Fruit fly (Drosophila melanogaster) whole organism, embryonic: ENCODE measurements around the gene m-cup.

Experiments
- Blimp-1 ChIP-seq: fragments of 200-800 bp; sonication (Bioruptor generic); optimal IDR thresholded peaks from 3 replicates; lab custom pipeline; 2018; ENCODE audit warnings: missing biosample characterization, missing genetic modification characterization, mild to moderate bottlenecking, moderate library complexity, missing genetic modification reagents
- CG10979 ChIP-seq: fragments of 200-800 bp; sonication (Bioruptor generic); optimal IDR thresholded peaks from 2 replicates; lab custom pipeline; 2018; ENCODE audit warnings: missing biosample characterization, mild to moderate bottlenecking, missing genetic modification characterization, moderate library complexity
- CG12769 ChIP-seq: fragments of 200-800 bp; sonication (Bioruptor generic); optimal IDR thresholded peaks from 2 replicates; lab custom pipeline; 2019; ENCODE audit warnings: missing biosample characterization, mild to moderate bottlenecking, missing genetic modification characterization, moderate library complexity
- CG15073 ChIP-seq: fragments of 200-800 bp; sonication (Bioruptor generic); optimal IDR thresholded peaks from 2 replicates; lab custom pipeline; 2016; ENCODE audit warnings: missing biosample characterization, missing genetic modification characterization
- CG15601 ChIP-seq: fragments of 200-800 bp; sonication (Bioruptor generic); optimal IDR thresholded peaks from 3 replicates; lab custom pipeline; 2019; ENCODE audit warnings: missing biosample characterization, mild to moderate bottlenecking, missing genetic modification characterization, moderate library complexity
- CG16815 ChIP-seq: fragments of 200-800 bp; sonication (Bioruptor generic); optimal IDR thresholded peaks from 3 replicates; lab custom pipeline; 2017; ENCODE audit warnings: missing biosample characterization, mild to moderate bottlenecking, missing genetic modification characterization
- CG2120 ChIP-seq: fragments of 200-800 bp; sonication (Bioruptor generic); optimal IDR thresholded peaks from 3 replicates; lab custom pipeline; 2016; ENCODE audit warnings: missing biosample characterization, missing genetic modification characterization
- CG2199 ChIP-seq: fragments of 200-800 bp; sonication (Bioruptor generic); IDR thresholded peaks from 3 replicates; pipeline ENCODE4 v1.3.6; 2022; ENCODE audit warnings: missing biosample characterization, missing genetic modification characterization
- CG2202 ChIP-seq: fragments of 200-800 bp; sonication (Bioruptor generic); optimal IDR thresholded peaks from 2 replicates; lab custom pipeline; 2018; ENCODE audit warnings: missing biosample characterization, mild to moderate bottlenecking, missing genetic modification characterization
- CG2678 ChIP-seq: fragments of 200-800 bp; sonication (Bioruptor generic); optimal IDR thresholded peaks from 3 replicates; lab custom pipeline; 2019; ENCODE audit warnings: missing biosample characterization, mild to moderate bottlenecking, missing genetic modification characterization, moderate library complexity
- CG2889 ChIP-seq: fragments of 200-800 bp; sonication (Bioruptor generic); IDR thresholded peaks from 3 replicates; pipeline ENCODE4 v1.3.6; 2022; ENCODE audit warnings: missing biosample characterization, missing genetic modification characterization
- CG3726 ChIP-seq: fragments of 200-800 bp; sonication (Bioruptor generic); IDR thresholded peaks from 3 replicates; pipeline ENCODE4, ENCODE4 v1.3.6; 2022; ENCODE audit warnings: missing biosample characterization, missing genetic modification characterization
- CG4424 ChIP-seq: fragments of 200-800 bp; sonication (Bioruptor generic); optimal IDR thresholded peaks from 3 replicates; lab custom pipeline; 2016; ENCODE audit warnings: missing biosample characterization, missing genetic modification characterization
- CG6765 ChIP-seq: fragments of 200-800 bp; sonication (Bioruptor generic); optimal IDR thresholded peaks from 3 replicates; lab custom pipeline; 2017; ENCODE audit warnings: missing biosample characterization, mild to moderate bottlenecking, missing genetic modification characterization
- CG6791 ChIP-seq: fragments of 200-800 bp; sonication (Bioruptor generic); IDR thresholded peaks from 3 replicates; pipeline ENCODE4 v1.3.6; 2022; ENCODE audit warnings: missing biosample characterization, missing genetic modification characterization; ENCODE audit not compliant: partially characterized antibody
- CG6813 ChIP-seq: fragments of 200-800 bp; sonication (Bioruptor generic); optimal IDR thresholded peaks from 2 replicates; lab custom pipeline; 2017; ENCODE audit warnings: missing biosample characterization, missing genetic modification characterization, mild to moderate bottlenecking, moderate library complexity, missing genetic modification reagents
- CG7556 ChIP-seq: fragments of 200-800 bp; sonication (Bioruptor generic); optimal IDR thresholded peaks from 2 replicates; lab custom pipeline; 2017; ENCODE audit warnings: missing biosample characterization, mild to moderate bottlenecking, missing genetic modification characterization
- CG8388 ChIP-seq: fragments of 200-800 bp; sonication (Bioruptor generic); optimal IDR thresholded peaks from 2 replicates; lab custom pipeline; 2019; ENCODE audit warnings: missing biosample characterization, mild to moderate bottlenecking, missing genetic modification characterization, moderate library complexity
- CG8924 ChIP-seq: fragments of 200-800 bp; optimal IDR thresholded peaks from 3 replicates; lab custom pipeline; 2019; ENCODE audit warnings: missing biosample characterization, mild to moderate bottlenecking, missing genetic modification characterization, moderate library complexity
- CG9437 ChIP-seq: fragments of 200-800 bp; sonication (Bioruptor generic); optimal IDR thresholded peaks from 2 replicates; lab custom pipeline; 2018; ENCODE audit warnings: missing biosample characterization, mild to moderate bottlenecking, missing genetic modification characterization
- CoRest ChIP-seq: fragments of 200-800 bp; sonication (Bioruptor generic); optimal IDR thresholded peaks from 3 replicates; lab custom pipeline; 2018; ENCODE audit warnings: missing biosample characterization, mild to moderate bottlenecking, missing genetic modification characterization, moderate library complexity
- D19A ChIP-seq: fragments of 200-800 bp; optimal IDR thresholded peaks from 3 replicates; lab custom pipeline; 2019; ENCODE audit warnings: missing biosample characterization, mild to moderate bottlenecking, missing genetic modification characterization, moderate library complexity
- GATAe ChIP-seq: fragments of 200-800 bp; sonication (Bioruptor generic); conservative IDR thresholded peaks from 2 replicates; pipeline ENCODE4 v1.3.6; 2022; ENCODE audit warnings: missing biosample characterization, missing genetic modification characterization
- Meics ChIP-seq: fragments of 200-800 bp; sonication (Bioruptor generic); optimal IDR thresholded peaks from 2 replicates; lab custom pipeline; 2017; ENCODE audit warnings: missing biosample characterization, mild to moderate bottlenecking, missing genetic modification characterization
- Oli ChIP-seq: fragments of 200-800 bp; sonication (Bioruptor generic); optimal IDR thresholded peaks from 2 replicates; lab custom pipeline; 2018; ENCODE audit warnings: missing biosample characterization, mild to moderate bottlenecking, missing genetic modification characterization, moderate library complexity
- Optix ChIP-seq: fragments of 200-800 bp; sonication (Bioruptor generic); IDR thresholded peaks from 3 replicates; pipeline ENCODE4 v1.3.6; 2022; ENCODE audit warnings: missing biosample characterization, missing genetic modification characterization
- PHDP ChIP-seq: fragments of 200-800 bp; sonication (Bioruptor generic); optimal IDR thresholded peaks from 3 replicates; lab custom pipeline; 2018; ENCODE audit warnings: missing biosample characterization, mild to moderate bottlenecking, missing genetic modification characterization, moderate library complexity
- Scr ChIP-seq: fragments of 200-800 bp; sonication (Bioruptor generic); IDR thresholded peaks from 2 replicates; pipeline ENCODE4 v1.3.6; 2022; ENCODE audit warnings: missing biosample characterization, missing genetic modification characterization; ENCODE audit not compliant: partially characterized antibody
- Stat92E ChIP-seq, 3 experiments: fragments of >200 bp in 2 of 3; fragments of 200-800 bp in 1 of 3; sonication (Bioruptor generic) in 1 of 3; optimal IDR thresholded peaks; 2 replicates each; lab custom pipeline; 2017 to 2019; ENCODE audit warnings: missing biosample characterization in 3 of 3, missing genetic modification characterization in 3 of 3, mild to moderate bottlenecking in 1 of 3, moderate library complexity in 1 of 3
- Xrp1 ChIP-seq: fragments of 200-800 bp; sonication (Bioruptor generic); IDR thresholded peaks from 2 replicates; pipeline ENCODE4 v1.3.6; 2022; ENCODE audit warnings: missing biosample characterization, missing genetic modification characterization
- ara ChIP-seq: fragments of 200-800 bp; sonication (Bioruptor generic); IDR thresholded peaks from 2 replicates; pipeline ENCODE4 v1.3.6; 2022; ENCODE audit warnings: missing biosample characterization, missing genetic modification characterization
- chif ChIP-seq, 2 experiments: fragments of 200-800 bp; sonication (Bioruptor generic); optimal IDR thresholded peaks; 3 replicates each; lab custom pipeline; 2016; ENCODE audit warnings: missing biosample characterization in 2 of 2, missing genetic modification characterization in 2 of 2
- chn ChIP-seq: fragments of 200-800 bp; sonication (Bioruptor generic); optimal IDR thresholded peaks from 2 replicates; lab custom pipeline; 2016; ENCODE audit warnings: missing biosample characterization, missing genetic modification characterization
- crol ChIP-seq: fragments of 200-800 bp; sonication (Bioruptor generic); IDR thresholded peaks from 2 replicates; pipeline ENCODE4 v1.3.6; 2022; ENCODE audit warnings: missing biosample characterization, missing genetic modification characterization
- eve ChIP-seq, 2 experiments: fragments of >200 bp; optimal IDR thresholded peaks; 2 replicates each; lab custom pipeline; 2017; ENCODE audit warnings: missing biosample characterization in 2 of 2, missing genetic modification characterization in 2 of 2
- gem ChIP-seq: fragments of 200-800 bp; sonication (Bioruptor generic); optimal IDR thresholded peaks from 2 replicates; lab custom pipeline; 2019; ENCODE audit warnings: missing biosample characterization, mild to moderate bottlenecking, missing genetic modification characterization, moderate library complexity
- grau ChIP-seq: fragments of 200-800 bp; optimal IDR thresholded peaks from 3 replicates; lab custom pipeline; 2019; ENCODE audit warnings: missing biosample characterization, mild to moderate bottlenecking, missing genetic modification characterization, moderate library complexity
- gsb-n ChIP-seq: fragments of 200-800 bp; sonication (Bioruptor generic); optimal IDR thresholded peaks from 3 replicates; lab custom pipeline; 2018; ENCODE audit warnings: missing biosample characterization, mild to moderate bottlenecking, missing genetic modification characterization
- ind ChIP-seq: fragments of 200-800 bp; sonication (Bioruptor generic); optimal IDR thresholded peaks from 3 replicates; lab custom pipeline; 2016; ENCODE audit warnings: missing biosample characterization, missing genetic modification characterization
- insv ChIP-seq, 2 experiments: fragments of 200-800 bp; sonication (Bioruptor generic); optimal IDR thresholded peaks; 3 replicates each; lab custom pipeline; 2016 to 2018; ENCODE audit warnings: missing biosample characterization in 2 of 2, missing genetic modification characterization in 2 of 2
- jumu ChIP-seq: fragments of 200-800 bp; sonication (Bioruptor generic); optimal IDR thresholded peaks from 3 replicates; lab custom pipeline; 2016; ENCODE audit warnings: missing biosample characterization, missing genetic modification characterization
- kni ChIP-seq: fragments of 200-800 bp; sonication (Bioruptor generic); optimal IDR thresholded peaks from 3 replicates; lab custom pipeline; 2017; ENCODE audit warnings: mild to moderate bottlenecking, missing biosample characterization, missing genetic modification reagents, missing genetic modification characterization
- sens ChIP-seq: fragments of 200-800 bp; sonication (Bioruptor generic); peaks from one replicate; lab custom pipeline; 2016; ENCODE audit warnings: missing biosample characterization, missing genetic modification characterization
- ssp ChIP-seq: fragments of 200-800 bp; sonication (Bioruptor generic); IDR thresholded peaks from 2 replicates; pipeline ENCODE4 v1.3.6; 2022; ENCODE audit warnings: missing biosample characterization, missing genetic modification characterization
- tio ChIP-seq: fragments of 200-800 bp; sonication (Bioruptor generic); optimal IDR thresholded peaks from 2 replicates; lab custom pipeline; 2017; ENCODE audit warnings: missing biosample characterization, missing genetic modification characterization, inconsistent platforms
- trem ChIP-seq: fragments of 200-800 bp; optimal IDR thresholded peaks from 3 replicates; lab custom pipeline; 2019; ENCODE audit warnings: missing biosample characterization, mild to moderate bottlenecking, missing genetic modification characterization, moderate library complexity
- unpg ChIP-seq: fragments of 200-800 bp; sonication (Bioruptor generic); optimal IDR thresholded peaks from 3 replicates; lab custom pipeline; 2018; ENCODE audit warnings: missing biosample characterization, mild to moderate bottlenecking, missing genetic modification characterization, moderate library complexity
- usp ChIP-seq: fragments of >200 bp; optimal IDR thresholded peaks from 2 replicates; lab custom pipeline; 2017; ENCODE audit warnings: missing biosample characterization, missing genetic modification characterization

Gene m-cup

dm6 chr3R:17117607-17118327 is 31.4 kb downstream of the m-cup start (continued):
- TF ChIP-seq Oli (tag; lab: Kevin White, UChicago) (peak; percentile 22), Xrp1 (GFP tag; lab: Robert Waterston, UW) (peak; percentile 58; the same call in 1 of the 2 replicates), CG2889 (GFP tag; lab: Robert Waterston, UW) (no peak), crol (GFP tag; lab: Robert Waterston, UW) (peak; percentile 85), Scr (GFP tag; lab: Robert Waterston, UW) (no peak), CG2202 (peak; percentile 27), ind (GFP tag; lab: Kevin White, UChicago) (no peak), Meics (GFP tag; lab: Kevin White, UChicago) (peak; percentile 2), CG16815 (GFP tag; lab: Kevin White, UChicago) (peak; percentile 7), CG2199 (GFP tag; lab: Robert Waterston, UW) (peak; percentile 67; the same call in 2 of the 3 replicates), grau (tag; lab: Kevin White, UChicago) (peak; percentile 29), CG2120 (GFP tag; lab: Kevin White, UChicago) (peak; percentile 4), CoRest (tag; lab: Kevin White, UChicago) (peak; percentile 26), ara (0 out of 2 replicates have a peak, but pooled peaks have one; percentile 34), ssp (no peak), GATAe (no peak), CG2678 (tag; lab: Kevin White, UChicago) (peak; percentile 42), CG15601 (peak; percentile 29), jumu (no peak), CG6765 (no peak), CG6791 (GFP tag; lab: Robert Waterston, UW) (0 out of 3 replicates have a peak, but pooled peaks have one; percentile 61), CG12769 (tag; lab: Kevin White, UChicago) (peak; percentile 7), insv (GFP tag; optimal IDR thresholded peaks at IDR 0.05; lab: Kevin White, UChicago) (no peak), CG7556 (GFP tag; lab: Kevin White, UChicago) (peak; percentile 31), CG15073 (GFP tag; lab: Kevin White, UChicago) (no peak), Blimp-1 (GFP tag; lab: Kevin White, UChicago) (peak; percentile 39), eve (GFP tag; optimal IDR thresholded peaks at IDR 0.05; lab: Kevin White, UChicago) (peak in 1 of 2 experiments; percentile 55), Optix (0 out of 3 replicates have a peak, but pooled peaks have one; percentile 35), CG8924 (tag; lab: Kevin White, UChicago) (peak; percentile 12), CG3726 (GFP tag; lab: Robert Waterston, UW) (0 out of 3 replicates have a peak, but pooled peaks have one; percentile 5), Stat92E (GFP tag; optimal IDR thresholded peaks at IDR 0.05; lab: Kevin White, UChicago) (peak in 1 of 3 experiments; percentile 48), sens (GFP tag; lab: Kevin White, UChicago) (peak; percentile 67), unpg (GFP tag; lab: Kevin White, UChicago) (peak; percentile 28), gem (peak; percentile 62), CG8388 (GFP tag; lab: Kevin White, UChicago) (peak; percentile 8), chn (peak; percentile 19), kni (GFP tag; lab: Kevin White, UChicago) (peak; percentile 61), CG6813 (GFP tag; lab: Kevin White, UChicago) (no peak), chif (GFP tag; optimal IDR thresholded peaks at IDR 0.05; lab: Kevin White, UChicago) (peak in 1 of 2 experiments; percentile 6), CG4424 (GFP tag; lab: Kevin White, UChicago) (peak; percentile 24), PHDP (peak; percentile 25), CG9437 (GFP tag; lab: Kevin White, UChicago) (peak; percentile 2), usp (GFP tag; lab: Kevin White, UChicago) (no peak), tio (peak; percentile 17), D19A (tag; lab: Kevin White, UChicago) (peak; percentile 95), gsb-n (tag; lab: Kevin White, UChicago) (peak; percentile 42), CG10979 (tag; lab: Kevin White, UChicago) (peak; percentile 62), trem (tag; lab: Kevin White, UChicago) (peak; percentile 36)
